Worm (Caenorhabditis elegans): ENCODE results near the gene B0280.2.

The B0280.2 gene

ce11 chrIII:7140228-7140710 is 15.8 kb downstream of the B0280.2 start (continued):
- TF ChIP-seq sptf-2 (GFP tag; optimal IDR thresholded peaks at IDR 0.05) (no peak), C17E4.6 (GFP tag; IDR thresholded peaks at IDR 0.05) (no peak), F10E7.11 (tag; optimal IDR thresholded peaks at IDR 0.05) (no peak), mes-4 (tag; optimal IDR thresholded peaks at IDR 0.05) (no peak), somi-1 (GFP tag; optimal IDR thresholded peaks at IDR 0.05) (no peak), die-1 (tag; optimal IDR thresholded peaks at IDR 0.05) (no peak), cebp-1 (GFP tag; IDR thresholded peaks at IDR 0.05) (no peak), cebp-1 (tag; optimal IDR thresholded peaks at IDR 0.05) (no peak), F52B5.7 (tag; optimal IDR thresholded peaks at IDR 0.05) (no peak), nhr-80 (tag; optimal IDR thresholded peaks at IDR 0.05) (no peak), tbx-9 (tag; optimal IDR thresholded peaks at IDR 0.05; ENCODE audit: borderline replicate concordance) (no peak), nhr-179 (tag; optimal IDR thresholded peaks at IDR 0.05) (no peak), nfya-1 (tag; optimal IDR thresholded peaks at IDR 0.05; ENCODE audit: borderline replicate concordance, insufficient read depth) (no peak), egl-44 (GFP tag; IDR thresholded peaks at IDR 0.05) (0 out of 2 replicates have a peak, but pooled peaks have one; percentile 52), lsl-1 (GFP tag; optimal IDR thresholded peaks at IDR 0.05) (peak; percentile 67), repo-1 (tag; optimal IDR thresholded peaks at IDR 0.05) (peak; percentile 39), F39B2.1 (GFP tag; IDR thresholded peaks at IDR 0.05) (0 out of 2 replicates have a peak, but pooled peaks have one; percentile 64), dox-1 (GFP tag; IDR thresholded peaks at IDR 0.05) (peak; percentile 80), ztf-18 (tag; optimal IDR thresholded peaks at IDR 0.05) (peak; percentile 24), aptf-2 (GFP tag; conservative IDR thresholded peaks at IDR 0.05) (no peak), T26A5.8 (tag; optimal IDR thresholded peaks at IDR 0.05) (no peak), fkh-3 (tag; optimal IDR thresholded peaks at IDR 0.05) (no peak), cebp-2 (GFP tag; IDR thresholded peaks at IDR 0.05) (no peak), Y53F4B.3 (GFP tag; IDR thresholded peaks at IDR 0.05) (no peak), zim-3 (tag; optimal IDR thresholded peaks at IDR 0.05) (no peak), efl-1 (GFP tag; optimal IDR thresholded peaks at IDR 0.05) (no peak), hmg-1.2 (GFP tag; IDR thresholded peaks at IDR 0.05) (peak; percentile 88), ztf-6 (GFP tag; IDR thresholded peaks at IDR 0.05) (no peak), chd-7 (tag; optimal IDR thresholded peaks at IDR 0.05) (no peak), pbrm-1 (GFP tag; IDR thresholded peaks at IDR 0.05) (peak; percentile 94), attf-6 (GFP tag; IDR thresholded peaks at IDR 0.05) (peak; percentile 95), ekl-4 (GFP tag; IDR thresholded peaks at IDR 0.05) (peak; percentile 73), zfh-2 (GFP tag; conservative IDR thresholded peaks at IDR 0.05) (no peak), mxl-1 (tag; optimal IDR thresholded peaks at IDR 0.05) (no peak), lin-26 (GFP tag; IDR thresholded peaks at IDR 0.05) (peak; percentile 45; the same call in 1 of the 2 replicates)

- TF ChIP-seq pha-4 (tag; optimal IDR thresholded peaks at IDR 0.05) (no peak), egrh-3 (GFP tag; IDR thresholded peaks at IDR 0.05) (peak; percentile 38; the same call in 1 of the 2 replicates), madf-8 (GFP tag; conservative IDR thresholded peaks at IDR 0.05) (0 out of 2 replicates have a peak, but pooled peaks have one; percentile 16), efl-1 (GFP tag; optimal IDR thresholded peaks at IDR 0.05) (no peak), hmg-1.2 (GFP tag; IDR thresholded peaks at IDR 0.05) (peak; percentile 93), F10E7.11 (tag; optimal IDR thresholded peaks at IDR 0.05) (no peak), F22D6.2 (tag; optimal IDR thresholded peaks at IDR 0.05) (peak; percentile 28), ekl-4 (GFP tag; IDR thresholded peaks at IDR 0.05) (peak; percentile 92), snpc-1.3 (tag; optimal IDR thresholded peaks at IDR 0.05; ENCODE audit: insufficient read depth) (peak; percentile 95), hlh-26 (GFP tag; conservative IDR thresholded peaks at IDR 0.05) (no peak), dpl-1 (GFP tag; optimal IDR thresholded peaks at IDR 0.05) (no peak), attf-3 (GFP tag; conservative IDR thresholded peaks at IDR 0.05) (peak; percentile 61; the same call in 1 of the 2 replicates), zfh-2 (GFP tag; conservative IDR thresholded peaks at IDR 0.05) (no peak; the same call in 1 of the 2 replicates), aptf-3 (GFP tag; IDR thresholded peaks at IDR 0.05) (no peak), sptf-2 (GFP tag; optimal IDR thresholded peaks at IDR 0.05) (no peak), ceh-91 (GFP tag; IDR thresholded peaks at IDR 0.05) (no peak), ztf-22 (GFP tag; optimal IDR thresholded peaks at IDR 0.05) (no peak), akir-1 (GFP tag; optimal IDR thresholded peaks at IDR 0.05) (no peak), F33H1.4 (GFP tag; IDR thresholded peaks at IDR 0.05) (peak; percentile 51; the same call in 1 of the 2 replicates), B0019.2 (GFP tag; conservative IDR thresholded peaks at IDR 0.05) (no peak)
Observed at ce11 chrIII:7141285-7141715, 16.8 kb downstream of the B0280.2 start.

All from whole organism, young adult.